Worm (Caenorhabditis elegans): ENCODE results near the gene C18A3.11.

The C18A3.11 gene

DNA sequence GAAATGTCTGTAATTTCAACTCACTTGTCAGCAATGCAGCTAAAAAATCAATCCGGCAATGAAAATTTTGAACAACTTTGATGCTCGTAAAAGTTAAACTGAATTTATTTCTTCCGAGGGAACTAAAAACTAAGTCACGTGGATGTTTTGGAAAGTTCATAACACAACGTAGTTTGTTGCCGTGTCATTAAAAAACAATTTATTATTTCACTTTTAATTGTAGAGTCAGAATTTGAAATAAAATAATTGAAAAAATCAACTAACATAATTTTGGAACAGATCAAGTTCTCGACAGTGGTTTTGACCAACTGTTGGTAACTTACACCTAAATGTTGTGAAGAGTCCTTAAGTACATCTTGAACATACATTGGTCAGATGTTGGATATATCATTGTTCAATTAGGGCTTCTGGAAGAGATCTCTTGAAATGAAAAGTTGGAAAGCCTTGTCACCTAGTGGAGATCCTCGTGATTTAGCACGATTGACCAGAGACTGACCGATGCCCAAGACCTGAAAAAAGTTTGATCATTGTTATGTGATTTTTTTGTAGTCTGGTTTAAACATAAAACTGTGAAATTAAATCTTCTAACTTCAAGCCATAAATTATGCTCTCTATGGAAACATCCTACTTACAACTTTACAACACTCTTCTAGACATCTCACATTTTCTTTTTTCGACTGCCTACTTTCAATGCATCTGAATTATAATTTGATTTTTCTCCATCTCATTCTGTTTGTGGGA, at the start of gene C18A3.11, which contains the start of gene C18A3.7:
Gene C18A3.11 (plus strand): TSS at position 691 of the 741 bp plus-strand sequence.
Gene C18A3.7 (minus strand): TSS at position 101 of the 741 bp plus-strand sequence.
- TF ChIP-seq him-1 (tag; optimal IDR thresholded peaks at IDR 0.05): no peak
- TF ChIP-seq W03F9.2 (tag; optimal IDR thresholded peaks at IDR 0.05): no peak
- no peak for TF ChIP-seq dao-5 (tag; optimal IDR thresholded peaks at IDR 0.05)

DNA sequence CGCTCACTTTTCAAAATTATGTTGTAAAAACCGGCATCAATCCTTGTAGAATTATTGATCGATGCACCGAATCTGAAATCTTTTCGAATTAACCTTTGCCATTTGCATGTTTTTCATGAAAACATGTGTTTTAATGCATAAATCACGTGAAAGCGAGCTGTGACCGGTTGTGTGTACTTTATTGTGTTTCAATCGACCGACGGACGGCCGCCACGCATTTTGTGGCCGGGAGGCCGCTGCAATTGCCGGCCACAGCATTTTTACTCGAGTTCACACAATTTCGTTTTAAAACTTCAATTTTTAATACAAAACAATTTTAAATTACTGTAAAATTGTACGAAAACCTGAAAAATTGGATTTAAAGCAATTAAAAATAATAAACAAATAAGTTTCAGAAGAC, 41.9 kb upstream of the C18A3.11 start, which contains the start of gene C25H3.11:
Gene C25H3.11 (minus strand): TSS at position 82 of the 400 bp plus-strand sequence.
- TF ChIP-seq dao-5 (tag; optimal IDR thresholded peaks at IDR 0.05) (no peak), W03F9.2 (tag; optimal IDR thresholded peaks at IDR 0.05) (no peak), him-1 (tag; optimal IDR thresholded peaks at IDR 0.05) (no peak)

DNA sequence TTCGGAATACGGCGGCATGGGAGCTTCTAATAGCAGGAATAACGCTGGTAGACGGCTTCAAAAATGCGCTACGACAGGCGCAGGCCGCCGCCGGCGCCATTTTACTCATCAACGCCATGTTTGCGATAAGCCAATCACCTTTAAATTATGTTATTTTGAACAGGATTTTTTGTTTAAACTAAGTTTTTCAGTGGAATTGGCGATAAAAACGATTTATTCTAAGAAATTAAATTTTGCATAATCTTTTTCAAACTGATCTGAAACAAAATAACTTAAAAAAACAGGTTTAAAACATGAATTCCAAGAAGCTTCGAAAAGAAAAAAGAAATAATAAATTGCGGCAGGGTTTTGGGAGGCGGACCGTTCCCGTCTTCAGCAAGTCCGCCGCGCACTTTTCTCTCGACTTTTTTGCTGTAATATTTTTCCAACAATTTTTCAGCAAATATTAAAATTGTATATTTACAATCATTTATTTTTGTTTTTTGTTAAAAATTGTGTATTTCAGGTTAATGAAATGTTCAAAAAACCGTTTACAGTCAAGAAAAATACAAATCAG, 39.5 kb upstream of the C18A3.11 start, which contains the start of the genes ndub-5 and eif-2D:
Gene ndub-5 (minus strand): TSS at position 138 of the 556 bp plus-strand sequence.
Gene eif-2D (plus strand): TSS at position 506 of the 556 bp plus-strand sequence.
- TF ChIP-seq W03F9.2 (tag; optimal IDR thresholded peaks at IDR 0.05): no peak
- TF ChIP-seq dao-5 (tag; optimal IDR thresholded peaks at IDR 0.05): no peak
- no peak for TF ChIP-seq him-1 (tag; optimal IDR thresholded peaks at IDR 0.05)

DNA sequence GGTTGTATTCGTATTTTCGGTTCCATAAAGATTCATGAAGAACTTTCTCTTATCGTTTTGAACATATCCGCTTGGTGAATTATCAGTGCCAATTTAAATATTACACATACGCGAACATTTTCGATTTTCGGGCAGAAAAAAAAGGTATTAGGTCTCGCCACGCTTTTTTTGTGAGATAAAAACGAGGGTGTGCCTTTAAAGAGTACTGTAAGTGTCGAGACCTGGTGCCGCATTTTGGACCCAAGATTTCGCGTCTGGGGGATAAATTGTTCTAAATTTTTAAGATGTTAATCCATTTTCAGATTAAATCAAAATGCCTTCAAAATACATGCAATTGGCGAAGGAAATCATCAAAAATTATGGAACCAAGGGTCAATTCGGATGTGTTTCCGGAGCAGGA, 36.9 kb upstream of the C18A3.11 start, which contains the start of gene C25H3.3:
Gene C25H3.3 (plus strand): TSS at position 301 of the 400 bp plus-strand sequence.
- no peak for TF ChIP-seq him-1 (tag; optimal IDR thresholded peaks at IDR 0.05)
- TF ChIP-seq dao-5 (tag; optimal IDR thresholded peaks at IDR 0.05): no peak
- TF ChIP-seq W03F9.2 (tag; optimal IDR thresholded peaks at IDR 0.05): no peak

DNA sequence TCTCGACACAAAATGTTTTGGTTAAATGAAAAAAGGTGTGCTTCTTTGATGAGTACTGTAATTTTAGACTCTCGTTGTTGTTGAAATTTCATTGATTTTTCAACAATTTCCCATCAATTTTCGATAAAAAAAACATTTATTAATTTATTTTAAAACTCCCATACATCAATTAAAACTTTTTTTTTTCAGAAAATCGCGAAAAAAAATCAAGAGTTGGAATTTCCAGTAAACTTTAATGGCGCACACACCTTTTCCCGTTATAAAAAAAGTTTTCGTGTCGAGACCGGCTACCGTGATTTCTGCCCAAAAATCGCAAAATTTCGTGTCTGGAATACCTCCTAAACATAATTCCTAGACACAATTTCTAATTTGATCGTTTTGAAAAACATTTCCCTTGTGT, 36.0 kb upstream of the C18A3.11 start, which contains the start of gene C25H3.14:
Gene C25H3.14 (plus strand): TSS at position 301 of the 400 bp plus-strand sequence.
- no peak for TF ChIP-seq W03F9.2 (tag; optimal IDR thresholded peaks at IDR 0.05)
- TF ChIP-seq dao-5 (tag; optimal IDR thresholded peaks at IDR 0.05): no peak
- TF ChIP-seq him-1 (tag; optimal IDR thresholded peaks at IDR 0.05): no peak

DNA sequence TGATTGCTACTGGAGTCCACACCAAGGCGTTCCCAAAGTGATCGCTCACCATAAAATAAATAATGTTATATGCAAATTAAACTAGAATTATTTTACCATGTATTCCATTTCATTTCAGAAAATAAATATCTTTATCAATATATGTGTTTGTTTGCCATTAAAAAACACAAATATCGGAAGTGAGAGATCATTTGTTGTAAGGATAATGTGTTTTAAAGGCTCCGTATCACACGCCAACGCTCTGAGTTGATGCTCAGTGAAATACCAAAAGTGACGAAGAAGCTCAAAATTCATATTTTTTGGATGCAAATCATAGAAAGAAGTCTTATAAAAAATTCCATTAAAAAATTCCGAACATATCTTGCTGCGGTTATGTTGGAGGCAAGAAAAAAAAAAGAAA, 34.6 kb upstream of the C18A3.11 start:
- TF ChIP-seq him-1 (tag; optimal IDR thresholded peaks at IDR 0.05) (no peak), W03F9.2 (tag; optimal IDR thresholded peaks at IDR 0.05) (no peak), dao-5 (tag; optimal IDR thresholded peaks at IDR 0.05) (no peak)

DNA sequence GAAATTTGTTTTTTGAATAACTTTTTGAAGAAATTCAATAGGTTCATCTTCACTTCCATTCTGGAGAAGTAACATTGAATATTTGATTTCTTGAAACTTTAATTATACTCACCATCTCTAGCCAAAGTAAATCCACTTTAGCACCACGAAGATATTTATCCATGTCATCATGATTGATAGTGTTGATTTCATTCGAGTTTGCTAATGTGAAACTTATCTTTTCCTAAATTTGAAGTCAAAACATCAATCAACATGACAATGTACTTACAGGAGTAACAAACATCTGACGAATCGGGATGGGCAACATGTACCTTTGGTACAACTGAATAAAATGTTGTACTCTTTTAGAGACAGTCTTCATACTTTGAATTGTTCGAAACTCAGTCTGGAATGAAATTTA, 33.5 kb upstream of the C18A3.11 start:
- TF ChIP-seq him-1 (tag; optimal IDR thresholded peaks at IDR 0.05) (no peak), W03F9.2 (tag; optimal IDR thresholded peaks at IDR 0.05) (no peak), dao-5 (tag; optimal IDR thresholded peaks at IDR 0.05) (no peak)

DNA sequence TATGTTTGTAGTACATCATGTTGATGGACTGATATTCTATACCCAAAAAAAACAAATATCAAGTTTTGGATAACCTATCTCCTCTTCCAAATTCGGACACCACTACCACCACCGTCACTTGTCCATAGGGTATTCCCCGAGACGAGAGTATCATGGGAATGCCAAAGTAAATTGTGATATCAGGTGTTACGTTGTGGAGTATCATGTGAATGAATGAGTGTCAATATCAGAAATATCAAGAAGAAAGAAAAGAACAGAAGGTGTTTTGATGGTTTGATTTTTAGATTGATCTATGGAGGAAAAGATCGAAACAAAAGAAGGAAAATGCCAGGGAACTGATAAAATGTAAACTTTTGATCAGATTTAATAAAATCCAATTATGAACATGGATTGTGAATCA, 32.6 kb upstream of the C18A3.11 start:
- TF ChIP-seq dao-5 (tag; optimal IDR thresholded peaks at IDR 0.05) (no peak), W03F9.2 (tag; optimal IDR thresholded peaks at IDR 0.05) (no peak), him-1 (tag; optimal IDR thresholded peaks at IDR 0.05) (no peak)

DNA sequence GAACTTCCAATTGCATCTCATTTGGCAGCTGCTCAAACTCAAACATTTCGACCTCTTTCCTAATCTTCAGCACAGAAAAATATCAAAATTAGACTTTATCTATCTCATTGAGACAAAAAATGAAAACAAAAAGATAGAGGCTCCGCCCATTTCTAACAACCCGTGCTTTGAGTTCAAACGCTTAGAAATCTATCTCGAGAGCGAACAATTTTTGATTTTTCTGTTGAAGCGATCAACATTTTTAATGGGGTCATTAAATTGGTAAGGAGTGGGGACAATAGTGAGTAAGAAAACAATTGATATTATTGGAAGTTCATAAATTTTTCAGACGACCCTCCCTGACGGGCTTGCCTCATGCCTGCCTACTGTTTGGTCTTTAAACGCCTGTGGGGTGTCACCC, 32.0 kb upstream of the C18A3.11 start, which contains the start of the genes C25H3.10 and C25H3.1:
Gene C25H3.10 (minus strand): TSS at position 101 of the 400 bp plus-strand sequence.
Gene C25H3.1 (plus strand): TSS at position 203 of the 400 bp plus-strand sequence.
- TF ChIP-seq W03F9.2 (tag; optimal IDR thresholded peaks at IDR 0.05) (no peak), him-1 (tag; optimal IDR thresholded peaks at IDR 0.05) (no peak), dao-5 (tag; optimal IDR thresholded peaks at IDR 0.05) (no peak)

DNA sequence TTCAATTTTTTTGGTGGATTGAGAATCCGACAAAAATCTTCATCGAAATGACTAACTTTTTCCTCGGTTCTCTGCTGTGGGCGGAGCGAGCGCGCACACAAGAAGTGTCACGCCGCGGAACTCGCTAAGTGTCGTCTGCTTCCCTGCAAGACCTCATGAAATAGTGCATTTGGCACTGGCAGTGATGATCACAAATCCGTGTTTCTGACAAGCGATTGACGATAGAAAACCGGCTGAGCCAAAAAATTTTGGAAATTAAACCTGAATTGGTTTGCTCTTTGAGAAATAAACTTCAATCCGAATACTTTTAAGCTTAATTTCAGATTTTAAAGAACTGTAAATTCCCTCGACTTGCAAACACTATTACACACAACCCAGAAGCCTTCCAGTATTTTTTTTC, 29.3 kb upstream of the C18A3.11 start:
- TF ChIP-seq dao-5 (tag; optimal IDR thresholded peaks at IDR 0.05) (no peak), W03F9.2 (tag; optimal IDR thresholded peaks at IDR 0.05) (peak; percentile 52), him-1 (tag; optimal IDR thresholded peaks at IDR 0.05) (peak; percentile 40)

DNA sequence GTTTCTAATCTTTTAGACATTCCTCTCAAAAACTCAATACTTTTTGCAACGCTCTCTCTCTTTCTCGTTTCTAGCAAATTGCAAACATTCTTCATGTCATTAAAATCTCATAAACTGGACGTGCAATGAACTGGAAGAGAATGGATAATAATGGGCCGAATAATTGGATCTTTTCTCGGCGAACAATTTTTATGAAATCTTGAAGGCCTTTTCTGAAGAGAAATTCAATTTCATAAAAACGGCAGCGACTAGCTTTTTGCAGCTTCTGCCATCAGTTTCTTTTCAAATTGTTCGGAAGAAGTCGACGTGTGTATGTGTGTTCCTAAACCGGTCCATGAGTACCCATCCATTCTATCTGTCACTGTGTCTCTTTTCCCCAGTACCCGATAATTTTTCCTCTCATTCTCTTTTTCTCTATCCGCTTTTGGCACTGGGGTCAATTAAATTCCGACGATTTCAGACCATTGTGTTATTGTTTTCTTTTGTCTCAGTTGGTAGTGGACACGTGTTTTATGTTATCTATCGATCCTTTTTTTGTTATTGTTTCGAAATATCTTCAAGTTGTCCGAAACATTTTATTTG, 28.1 kb upstream of the C18A3.11 start:
- no peak for TF ChIP-seq him-1 (tag; optimal IDR thresholded peaks at IDR 0.05)
- TF ChIP-seq dao-5 (tag; optimal IDR thresholded peaks at IDR 0.05): no peak
- TF ChIP-seq W03F9.2 (tag; optimal IDR thresholded peaks at IDR 0.05): no peak

DNA sequence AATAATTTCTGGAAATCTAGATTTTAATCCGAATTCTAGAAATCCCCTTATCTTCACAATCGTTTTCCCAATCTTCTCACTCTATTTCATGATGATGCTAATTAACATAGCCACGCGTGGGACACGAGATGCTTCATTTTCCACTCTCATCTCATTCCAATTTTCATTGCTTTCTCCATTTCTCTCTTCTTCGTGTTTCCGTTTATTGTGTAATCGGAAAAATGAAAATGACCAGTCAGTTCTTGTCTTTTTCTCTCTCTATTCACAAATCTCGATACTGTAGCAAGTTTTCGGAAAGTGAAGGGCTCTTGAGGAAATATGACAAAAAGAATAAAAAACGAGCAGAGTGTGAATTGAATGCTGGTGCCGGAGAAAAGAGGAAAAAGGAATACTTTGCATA, 26.4 kb upstream of the C18A3.11 start:
- no peak for TF ChIP-seq dao-5 (tag; optimal IDR thresholded peaks at IDR 0.05)
- no peak for TF ChIP-seq W03F9.2 (tag; optimal IDR thresholded peaks at IDR 0.05)
- TF ChIP-seq him-1 (tag; optimal IDR thresholded peaks at IDR 0.05): no peak

DNA sequence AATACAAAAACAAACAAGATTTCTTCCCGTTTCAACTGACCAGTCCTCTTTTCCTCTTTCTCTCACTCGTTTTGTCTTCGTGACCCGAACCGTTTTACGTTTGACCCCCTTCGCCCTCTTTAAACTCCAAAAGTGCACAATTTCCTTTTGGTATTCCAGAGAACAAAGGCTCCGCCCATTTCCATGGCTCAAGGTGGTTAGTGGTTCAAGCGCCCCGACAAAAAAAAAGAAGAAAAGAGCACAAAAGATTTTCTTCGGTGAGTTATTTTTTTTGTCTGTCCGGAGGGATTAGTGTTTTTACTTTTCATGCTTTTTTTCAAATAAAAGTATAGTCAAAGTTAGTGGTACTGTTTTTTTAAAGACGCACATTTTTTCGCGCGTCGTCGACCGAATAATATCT, 23.3 kb upstream of the C18A3.11 start, which contains the start of gene osta-2:
Gene osta-2 (plus strand): TSS at position 160 of the 400 bp plus-strand sequence.
- TF ChIP-seq him-1 (tag; optimal IDR thresholded peaks at IDR 0.05) (no peak), W03F9.2 (tag; optimal IDR thresholded peaks at IDR 0.05) (no peak), dao-5 (tag; optimal IDR thresholded peaks at IDR 0.05) (no peak)
